Worm (Caenorhabditis elegans) whole organism, L3 larva: ENCODE results near the gene F15A4.5.

Source experiments
- ZK546.5 ChIP-seq: sonication (generic microtip); optimal IDR thresholded peaks from 2 replicates; lab custom pipeline; 2017; ENCODE audit warnings: missing biosample characterization, missing genetic modification characterization
- aly-2 ChIP-seq: fragments of 150-350 bp; optimal IDR thresholded peaks from 2 replicates; lab custom pipeline; 2014; ENCODE audit warnings: missing biosample characterization, missing genetic modification characterization
- ama-1 ChIP-seq: fragments of 150-350 bp; optimal IDR thresholded peaks from 2 replicates; lab custom pipeline; 2018
- ceh-16 ChIP-seq: sonication (generic microtip); optimal IDR thresholded peaks from 2 replicates; lab custom pipeline; 2017; ENCODE audit warnings: missing biosample characterization, missing genetic modification characterization
- ceh-82 ChIP-seq: fragments of 150-350 bp; optimal IDR thresholded peaks from 2 replicates; lab custom pipeline; 2014; ENCODE audit warnings: missing biosample characterization, missing genetic modification characterization
- ceh-9 ChIP-seq: sonication (generic microtip); optimal IDR thresholded peaks from 2 replicates; lab custom pipeline; 2018; ENCODE audit warnings: missing biosample characterization, missing genetic modification characterization
- daf-12 ChIP-seq: fragments of 150-350 bp; optimal IDR thresholded peaks from 2 replicates; lab custom pipeline; 2014; ENCODE audit warnings: missing biosample characterization, missing genetic modification reagents, missing genetic modification characterization
- egl-27 ChIP-seq: sonication (generic microtip); optimal IDR thresholded peaks from 4 replicates; lab custom pipeline; 2017; ENCODE audit warnings: missing biosample characterization, missing genetic modification reagents, missing genetic modification characterization
- elt-1 ChIP-seq: fragments of 150-350 bp; optimal IDR thresholded peaks from 2 replicates; lab custom pipeline; 2014; ENCODE audit warnings: missing biosample characterization, missing genetic modification characterization
- eor-1 ChIP-seq, 2 experiments: fragments of 150-350 bp; optimal IDR thresholded peaks; 2 replicates each; lab custom pipeline; 2014 to 2018; ENCODE audit warnings: missing biosample characterization in 2 of 2, missing genetic modification characterization in 2 of 2
- fos-1 ChIP-seq: fragments of 150-350 bp; optimal IDR thresholded peaks from 2 replicates; lab custom pipeline; 2014; ENCODE audit warnings: missing biosample characterization, missing genetic modification characterization
- jun-1 ChIP-seq: fragments of 150-350 bp; optimal IDR thresholded peaks from 2 replicates; lab custom pipeline; 2014; ENCODE audit warnings: missing biosample characterization, missing genetic modification reagents, missing genetic modification characterization
- lin-15B ChIP-seq: fragments of 150-350 bp; optimal IDR thresholded peaks from 2 replicates; lab custom pipeline; 2014; ENCODE audit warnings: missing biosample characterization, missing genetic modification characterization
- lin-39 ChIP-seq: fragments of 150-350 bp; optimal IDR thresholded peaks from 2 replicates; lab custom pipeline; 2018; ENCODE audit warnings: missing biosample characterization, missing genetic modification reagents, missing genetic modification characterization
- mml-1 ChIP-seq: fragments of 150-350 bp; sonication (generic microtip); optimal IDR thresholded peaks from 3 replicates; lab custom pipeline; 2014; ENCODE audit warnings: missing biosample characterization, missing genetic modification characterization
- nfya-1 ChIP-seq: sonication (generic microtip); optimal IDR thresholded peaks from 2 replicates; lab custom pipeline; 2017; ENCODE audit warnings: missing genetic modification characterization, mild to moderate bottlenecking, missing compliant biosample characterization, antibody characterized with exemption, moderate library complexity; ENCODE audit not compliant: insufficient read depth
- nhr-11 ChIP-seq: fragments of 150-350 bp; optimal IDR thresholded peaks from 2 replicates; lab custom pipeline; 2014; ENCODE audit warnings: missing biosample characterization, missing genetic modification characterization
- nhr-12 ChIP-seq: fragments of 150-350 bp; optimal IDR thresholded peaks from 2 replicates; lab custom pipeline; 2014; ENCODE audit warnings: missing biosample characterization, missing genetic modification characterization
- nhr-23 ChIP-seq: fragments of 150-350 bp; optimal IDR thresholded peaks from 2 replicates; lab custom pipeline; 2014; ENCODE audit warnings: missing biosample characterization, missing genetic modification reagents, missing genetic modification characterization
- nhr-25 ChIP-seq: sonication (generic microtip); optimal IDR thresholded peaks from 2 replicates; lab custom pipeline; 2017; ENCODE audit warnings: missing biosample characterization, missing genetic modification characterization
- nhr-28 ChIP-seq: fragments of 150-350 bp; optimal IDR thresholded peaks from 2 replicates; lab custom pipeline; 2014; ENCODE audit warnings: missing biosample characterization, missing genetic modification characterization
- nhr-43 ChIP-seq: sonication (generic microtip); optimal IDR thresholded peaks from 2 replicates; lab custom pipeline; 2016; ENCODE audit warnings: mild to moderate bottlenecking, missing genetic modification characterization, missing compliant biosample characterization; ENCODE audit not compliant: poor library complexity, severe bottlenecking
- nhr-76 ChIP-seq: fragments of 150-350 bp; sonication (generic microtip); optimal IDR thresholded peaks from 5 replicates; lab custom pipeline; 2014; ENCODE audit warnings: missing biosample characterization, missing genetic modification characterization
- nhr-77 ChIP-seq: fragments of 150-350 bp; optimal IDR thresholded peaks from 2 replicates; lab custom pipeline; 2014; ENCODE audit warnings: missing biosample characterization, missing genetic modification characterization
- pha-4 ChIP-seq: fragments of 150-350 bp; optimal IDR thresholded peaks from 2 replicates; lab custom pipeline; 2014; ENCODE audit warnings: missing biosample characterization, missing genetic modification reagents, missing genetic modification characterization
- pqm-1 ChIP-seq: fragments of 150-350 bp; optimal IDR thresholded peaks from 2 replicates; lab custom pipeline; 2017; ENCODE audit warnings: missing biosample characterization, missing genetic modification characterization, inconsistent platforms
- skn-1 ChIP-seq: fragments of 150-350 bp; optimal IDR thresholded peaks from 2 replicates; lab custom pipeline; 2014; ENCODE audit warnings: missing biosample characterization, missing genetic modification characterization
- snpc-4 ChIP-seq: fragments of 150-350 bp; optimal IDR thresholded peaks from 2 replicates; lab custom pipeline; 2014; ENCODE audit warnings: missing biosample characterization, missing genetic modification characterization
- tbx-2 ChIP-seq: sonication (generic microtip); optimal IDR thresholded peaks from 2 replicates; lab custom pipeline; 2016; ENCODE audit warnings: mild to moderate bottlenecking, missing genetic modification characterization, missing compliant biosample characterization
- unc-39 ChIP-seq: sonication (generic microtip); optimal IDR thresholded peaks from 4 replicates; lab custom pipeline; 2017; ENCODE audit warnings: missing biosample characterization, missing genetic modification characterization
- unc-62 ChIP-seq: fragments of 150-350 bp; sonication (generic microtip); optimal IDR thresholded peaks from 4 replicates; lab custom pipeline; 2014; ENCODE audit warnings: missing biosample characterization, missing genetic modification reagents, missing genetic modification characterization
- zag-1 ChIP-seq: fragments of 150-350 bp; optimal IDR thresholded peaks from 2 replicates; lab custom pipeline; 2014; ENCODE audit warnings: missing biosample characterization, missing genetic modification characterization
- ztf-4 ChIP-seq: fragments of 150-350 bp; optimal IDR thresholded peaks from 2 replicates; lab custom pipeline; 2014; ENCODE audit warnings: missing biosample characterization, missing genetic modification characterization

Gene F15A4.5

ce11 chrII:12459422-12459821, 11.6 kb downstream of the F15A4.5 start, which contains the start of gene tag-281 (continued):
- no peak for TF ChIP-seq daf-12 (tag; lab: Kevin White, UChicago)
- peak; percentile 6 for TF ChIP-seq tbx-2 (tag; lab: Kevin White, UChicago)
- no peak for TF ChIP-seq eor-1 (tag; optimal IDR thresholded peaks at IDR 0.05; lab: Kevin White, UChicago)
- peak; percentile 90 for TF ChIP-seq nfya-1 (tag; lab: Kevin White, UChicago)
- TF ChIP-seq ama-1 (lab: Kevin White, UChicago) = no peak
- TF ChIP-seq nhr-76 = no peak
- no peak for TF ChIP-seq zag-1 (tag; lab: Kevin White, UChicago)
- TF ChIP-seq nhr-25 (tag; lab: Kevin White, UChicago) = no peak
- TF ChIP-seq aly-2 (tag; lab: Kevin White, UChicago) = no peak

- no peak for TF ChIP-seq nfya-1 (tag; lab: Kevin White, UChicago)
- TF ChIP-seq snpc-4 (tag; lab: Kevin White, UChicago) = no peak
- no peak for TF ChIP-seq nhr-43 (tag; lab: Kevin White, UChicago)
- no peak for TF ChIP-seq unc-62 (GFP tag; lab: Kevin White, UChicago)
- TF ChIP-seq, all 47 proteins: peak for 0
Measured at ce11 chrII:12457275-12457674, 13.8 kb downstream of the F15A4.5 start, which contains the start of gene sre-38. TSS of gene sre-38 (plus strand) at chrII:12457575.

ce11 chrII:12456633-12457032, 14.4 kb downstream of the F15A4.5 start, which contains the start of gene sre-32:
TSS of gene sre-32 (minus strand) at chrII:12456733.
- TF ChIP-seq mml-1 (tag; lab: Kevin White, UChicago) (no peak), nhr-11 (tag; lab: Kevin White, UChicago) (no peak), ceh-16 (tag; lab: Kevin White, UChicago) (no peak), nhr-28 (tag; lab: Kevin White, UChicago) (no peak), nfya-1 (tag; lab: Kevin White, UChicago) (no peak), zag-1 (tag; lab: Kevin White, UChicago) (no peak), lin-15B (tag; lab: Kevin White, UChicago) (no peak), ceh-9 (tag; lab: Kevin White, UChicago) (no peak), unc-62 (GFP tag; lab: Kevin White, UChicago) (no peak), nhr-43 (tag; lab: Kevin White, UChicago) (no peak), aly-2 (tag; lab: Kevin White, UChicago) (no peak), elt-1 (tag; lab: Kevin White, UChicago) (no peak), daf-12 (tag; lab: Kevin White, UChicago) (no peak), ztf-4 (tag; lab: Kevin White, UChicago) (no peak), fos-1 (tag; lab: Kevin White, UChicago) (no peak), skn-1 (tag; lab: Kevin White, UChicago) (no peak), pha-4 (tag; lab: Kevin White, UChicago) (no peak), ZK546.5 (tag; lab: Kevin White, UChicago) (no peak)

- TF ChIP-seq jun-1 (tag; lab: Kevin White, UChicago) (no peak), aly-2 (tag; lab: Kevin White, UChicago) (no peak), nhr-23 (tag; lab: Kevin White, UChicago) (no peak), nhr-77 (tag; lab: Kevin White, UChicago) (no peak), ceh-82 (tag; lab: Kevin White, UChicago) (no peak), nhr-12 (tag; lab: Kevin White, UChicago) (no peak), skn-1 (tag; lab: Kevin White, UChicago) (no peak), egl-27 (no peak), daf-12 (tag; lab: Kevin White, UChicago) (no peak), unc-39 (tag; lab: Kevin White, UChicago) (no peak), pqm-1 (tag; lab: Kevin White, UChicago) (no peak), nhr-11 (tag; lab: Kevin White, UChicago) (no peak), lin-39 (tag; lab: Kevin White, UChicago) (no peak), pha-4 (tag; lab: Kevin White, UChicago) (no peak), snpc-4 (tag; lab: Kevin White, UChicago) (no peak), ceh-16 (tag; lab: Kevin White, UChicago) (no peak), nhr-25 (tag; lab: Kevin White, UChicago) (no peak), ama-1 (lab: Kevin White, UChicago) (no peak)
Measured at ce11 chrII:12452754-12453352, 18.2 kb downstream of the F15A4.5 start, which contains the start of the genes sre-35 and sre-33. TSS of gene sre-35 (minus strand) at chrII:12452854. TSS of gene sre-33 (plus strand) at chrII:12453302.
